Worm (Caenorhabditis elegans) whole organism, L4 larva: ENCODE data around the gene C14A6.13.

Experiments used
- F26F4.8 ChIP-seq: fragments of 200-800 bp; sonication (Bioruptor generic); conservative IDR thresholded peaks from 2 replicates; pipeline ENCODE4 v1.3.6; 2022; ENCODE audit warnings: missing genetic modification characterization, missing compliant biosample characterization
- ceh-28 ChIP-seq: fragments of 150-350 bp; optimal IDR thresholded peaks from 2 replicates; lab custom pipeline; 2014; ENCODE audit warnings: missing biosample characterization, missing genetic modification reagents, missing genetic modification characterization
- ceh-44 ChIP-seq: fragments of 200-800 bp; sonication (Bioruptor generic); IDR thresholded peaks from 2 replicates; pipeline ENCODE4 v1.3.6; 2022; ENCODE audit warnings: missing genetic modification reagents, missing genetic modification characterization, missing compliant biosample characterization
- egl-43 ChIP-seq: fragments of 200-800 bp; sonication (Bioruptor generic); IDR thresholded peaks from 2 replicates; pipeline ENCODE4 v1.3.6; 2022; ENCODE audit warnings: missing genetic modification reagents, missing genetic modification characterization, missing compliant biosample characterization
- madf-5 ChIP-seq, 2 experiments: fragments of 200-800 bp; sonication (Bioruptor generic); IDR thresholded peaks; 2 replicates each; pipeline ENCODE4 v1.3.6; 2022; ENCODE audit warnings: missing compliant biosample characterization in 2 of 2, missing genetic modification characterization in 2 of 2
- mep-1 ChIP-seq: fragments of 150-350 bp; sonication (generic microtip); optimal IDR thresholded peaks from 3 replicates; lab custom pipeline; 2014; ENCODE audit warnings: missing biosample characterization, missing genetic modification characterization
- mes-2 ChIP-seq: sonication (generic microtip); optimal IDR thresholded peaks from 2 replicates; lab custom pipeline; 2016; ENCODE audit warnings: missing genotype, mild to moderate bottlenecking, missing genetic modification characterization, missing compliant biosample characterization; ENCODE audit not compliant: poor library complexity, severe bottlenecking
- nhr-11 ChIP-seq: fragments of 150-350 bp; optimal IDR thresholded peaks from 2 replicates; lab custom pipeline; 2014; ENCODE audit warnings: missing biosample characterization, missing genetic modification characterization
- nhr-28 ChIP-seq: fragments of 150-350 bp; optimal IDR thresholded peaks from 2 replicates; lab custom pipeline; 2014; ENCODE audit warnings: missing biosample characterization, missing genetic modification characterization
- nhr-76 ChIP-seq: fragments of 150-350 bp; optimal IDR thresholded peaks from 2 replicates; lab custom pipeline; 2014; ENCODE audit warnings: missing biosample characterization, missing genetic modification characterization
- unc-39 ChIP-seq: sonication (generic microtip); optimal IDR thresholded peaks from 2 replicates; lab custom pipeline; 2017; ENCODE audit warnings: missing biosample characterization, missing genetic modification characterization
- unc-62 ChIP-seq, 3 experiments: fragments of 150-350 bp in 1 of 3; sonication (generic microtip); optimal IDR thresholded peaks in 2 of 3; peaks in 1 of 3; 1 replicate in 1 of 3; 2 replicates in 2 of 3; lab custom pipeline; 2014 to 2017; ENCODE audit warnings: missing biosample characterization in 3 of 3, missing genetic modification characterization in 3 of 3, missing genetic modification reagents in 3 of 3, missing genotype in 1 of 3
- ztf-11 ChIP-seq: fragments of 150-350 bp; optimal IDR thresholded peaks from 2 replicates; lab custom pipeline; 2014; ENCODE audit warnings: missing biosample characterization, missing genetic modification characterization

ce11 chrV:18127192-18127591 lies 33.9 kb downstream of the C14A6.13 start, which contains the start of gene fbxa-211:
- no peak for TF ChIP-seq unc-39 (tag; lab: Kevin White, UChicago)
- TF ChIP-seq F26F4.8 = no peak
- TF ChIP-seq nhr-28 = no peak
- no peak for TF ChIP-seq madf-5 (GFP tag; IDR thresholded peaks at IDR 0.05; lab: Robert Waterston, UW)
- no peak for TF ChIP-seq ztf-11 (tag; lab: Kevin White, UChicago)
- no peak for TF ChIP-seq nhr-11 (tag; lab: Kevin White, UChicago)
- no peak for TF ChIP-seq egl-43 (GFP tag; lab: Robert Waterston, UW)
- no peak for TF ChIP-seq unc-62 (GFP tag; optimal IDR thresholded peaks at IDR 0.05 in 1 of 2; lab: Kevin White, UChicago)
- no peak for TF ChIP-seq unc-62 (tag; optimal IDR thresholded peaks at IDR 0.05; lab: Kevin White, UChicago)
- no peak for TF ChIP-seq nhr-76
- TF ChIP-seq ceh-28 (tag; lab: Kevin White, UChicago) = no peak
- no peak for TF ChIP-seq mes-2
- TF ChIP-seq mep-1 (tag; lab: Kevin White, UChicago) = no peak
- TF ChIP-seq ceh-44 (GFP tag; lab: Robert Waterston, UW) = no peak
